Worm (Caenorhabditis elegans) whole organism, young adult: ENCODE data around the gene srb-17.
A peak's percentile ranks its signal among the peaks of the same experiment; 100 is the strongest.

Experiments
- C17E4.6 ChIP-seq: fragments of 200-800 bp; sonication (Bioruptor generic); IDR thresholded peaks from 2 replicates; pipeline ENCODE4 v1.3.6; 2022; ENCODE audit warnings: missing genetic modification reagents, missing genetic modification characterization, missing compliant biosample characterization
- D2030.7 ChIP-seq: fragments of 200-800 bp; sonication (Bioruptor generic); IDR thresholded peaks from 2 replicates; pipeline ENCODE4 v1.3.6; 2022; ENCODE audit warnings: missing genetic modification reagents, missing genetic modification characterization, missing compliant biosample characterization
- F23B12.7 ChIP-seq: sonication (generic microtip); optimal IDR thresholded peaks from 2 replicates; lab custom pipeline; 2017; ENCODE audit warnings: missing genetic modification characterization, mild to moderate bottlenecking, missing compliant biosample characterization, antibody characterized with exemption, moderate library complexity; ENCODE audit not compliant: insufficient read depth
- F55B11.4 ChIP-seq: sonication (generic microtip); optimal IDR thresholded peaks from 2 replicates; lab custom pipeline; 2016; ENCODE audit warnings: missing compliant biosample characterization, missing genetic modification characterization, borderline replicate concordance; ENCODE audit not compliant: insufficient read depth
- K11D2.4 ChIP-seq: fragments of 200-800 bp; sonication (Bioruptor generic); IDR thresholded peaks from 2 replicates; pipeline ENCODE4 v1.3.6; 2022; ENCODE audit warnings: missing genetic modification reagents, missing genetic modification characterization, missing compliant biosample characterization
- T07F8.4 ChIP-seq: sonication (generic microtip); optimal IDR thresholded peaks from 2 replicates; lab custom pipeline; 2016; ENCODE audit warnings: mild to moderate bottlenecking, missing genetic modification characterization, moderate library complexity, missing compliant biosample characterization
- Y56A3A.18 ChIP-seq: fragments of 200-800 bp; sonication (Bioruptor generic); IDR thresholded peaks from 2 replicates; pipeline ENCODE4 v1.3.6; 2022; ENCODE audit warnings: missing genetic modification reagents, missing genetic modification characterization, missing compliant biosample characterization
- Y79H2A.3 ChIP-seq: fragments of 200-800 bp; sonication (Bioruptor generic); conservative IDR thresholded peaks from 2 replicates; pipeline ENCODE4 v1.3.6; 2022; ENCODE audit warnings: missing genetic modification reagents, missing genetic modification characterization, missing compliant biosample characterization
- ZK185.1 ChIP-seq: sonication (generic microtip); optimal IDR thresholded peaks from 2 replicates; lab custom pipeline; 2016; ENCODE audit warnings: mild to moderate bottlenecking, missing genetic modification characterization, missing compliant biosample characterization; ENCODE audit not compliant: poor library complexity, severe bottlenecking
- aptf-3 ChIP-seq: fragments of 200-800 bp; sonication (Bioruptor generic); IDR thresholded peaks from 2 replicates; pipeline ENCODE4 v1.3.6; 2022; ENCODE audit warnings: missing genetic modification characterization, missing compliant biosample characterization
- attf-5 ChIP-seq: fragments of 200-800 bp; sonication (Bioruptor generic); optimal IDR thresholded peaks from 2 replicates; lab custom pipeline; 2018; ENCODE audit warnings: mild to moderate bottlenecking, missing genetic modification characterization, missing compliant biosample characterization
- ceh-40 ChIP-seq: fragments of 200-800 bp; sonication (Bioruptor generic); IDR thresholded peaks from 2 replicates; pipeline ENCODE4 v1.3.6; 2022; ENCODE audit warnings: missing genetic modification characterization, missing compliant biosample characterization
- egl-18 ChIP-seq: fragments of 200-800 bp; sonication (Bioruptor generic); IDR thresholded peaks from 2 replicates; pipeline ENCODE4 v1.3.6; 2022; ENCODE audit warnings: missing genetic modification reagents, missing genetic modification characterization, missing compliant biosample characterization
- ekl-4 ChIP-seq: fragments of 200-800 bp; sonication (Bioruptor generic); IDR thresholded peaks from 2 replicates; pipeline ENCODE4 v1.3.6; 2022; ENCODE audit warnings: missing genetic modification reagents, missing genetic modification characterization, missing compliant biosample characterization
- ets-4 ChIP-seq: fragments of 200-800 bp; sonication (Bioruptor generic); optimal IDR thresholded peaks from 2 replicates; lab custom pipeline; 2018; ENCODE audit warnings: mild to moderate bottlenecking, missing genetic modification characterization, missing compliant biosample characterization
- fkh-3 ChIP-seq: sonication (generic microtip); optimal IDR thresholded peaks from 2 replicates; lab custom pipeline; 2016; ENCODE audit warnings: mild to moderate bottlenecking, missing genetic modification characterization, missing compliant biosample characterization
- him-1 ChIP-seq: sonication (generic microtip); optimal IDR thresholded peaks from 2 replicates; lab custom pipeline; 2016; ENCODE audit warnings: missing genotype, missing genetic modification reagents, missing genetic modification characterization, missing compliant biosample characterization
- hmg-1.2 ChIP-seq: fragments of 200-800 bp; sonication (Bioruptor generic); IDR thresholded peaks from 2 replicates; pipeline ENCODE4 v1.3.6; 2022; ENCODE audit warnings: missing genetic modification reagents, missing genetic modification characterization, missing compliant biosample characterization
- lsl-1 ChIP-seq: fragments of 200-800 bp; sonication (Bioruptor generic); optimal IDR thresholded peaks from 2 replicates; lab custom pipeline; 2018; ENCODE audit warnings: mild to moderate bottlenecking, missing genetic modification characterization, moderate library complexity, missing compliant biosample characterization
- madf-8 ChIP-seq: fragments of 200-800 bp; sonication (Bioruptor generic); conservative IDR thresholded peaks from 2 replicates; pipeline ENCODE4 v1.3.6; 2022; ENCODE audit warnings: missing genetic modification reagents, missing genetic modification characterization, missing compliant biosample characterization
- mcd-1 ChIP-seq: fragments of 200-800 bp; sonication (Bioruptor generic); IDR thresholded peaks from 2 replicates; pipeline ENCODE4 v1.3.6; 2022; ENCODE audit warnings: missing genetic modification reagents, missing genetic modification characterization, missing compliant biosample characterization
- mes-4 ChIP-seq: sonication (generic microtip); optimal IDR thresholded peaks from 2 replicates; lab custom pipeline; 2016; ENCODE audit warnings: missing genotype, missing genetic modification characterization, missing compliant biosample characterization
- nfyb-1 ChIP-seq: fragments of 200-800 bp; sonication (Bioruptor generic); IDR thresholded peaks from 2 replicates; pipeline ENCODE4 v1.3.6; 2022; ENCODE audit warnings: missing genetic modification reagents, missing genetic modification characterization, missing compliant biosample characterization
- nhr-120 ChIP-seq: fragments of 200-800 bp; sonication (Bioruptor generic); IDR thresholded peaks from 2 replicates; pipeline ENCODE4 v1.3.6; 2022; ENCODE audit warnings: missing genetic modification characterization, missing compliant biosample characterization
- nhr-27 ChIP-seq: fragments of 200-800 bp; sonication (Bioruptor generic); optimal IDR thresholded peaks from 2 replicates; lab custom pipeline; 2018; ENCODE audit warnings: mild to moderate bottlenecking, missing genetic modification characterization, moderate library complexity, missing compliant biosample characterization
- nhr-80 ChIP-seq: sonication (generic microtip); optimal IDR thresholded peaks from 2 replicates; lab custom pipeline; 2016; ENCODE audit warnings: missing genetic modification characterization, missing compliant biosample characterization
- nhr-90 ChIP-seq: sonication (generic microtip); optimal IDR thresholded peaks from 2 replicates; lab custom pipeline; 2016; ENCODE audit warnings: missing genotype, mild to moderate bottlenecking, missing genetic modification characterization, missing compliant biosample characterization
- snpc-1.1 ChIP-seq: sonication (generic microtip); optimal IDR thresholded peaks from 2 replicates; lab custom pipeline; 2017; ENCODE audit warnings: missing genetic modification characterization, mild to moderate bottlenecking, missing compliant biosample characterization, antibody characterized with exemption, moderate library complexity, missing genotype, missing genetic modification reagents; ENCODE audit not compliant: insufficient read depth
- tbx-9 ChIP-seq: sonication (generic microtip); optimal IDR thresholded peaks from 2 replicates; lab custom pipeline; 2016; ENCODE audit warnings: borderline replicate concordance, missing genetic modification characterization, inconsistent platforms, missing compliant biosample characterization
- zfh-2 ChIP-seq: fragments of 200-800 bp; sonication (Bioruptor generic); conservative IDR thresholded peaks from 2 replicates; pipeline ENCODE4 v1.3.6; 2022; ENCODE audit warnings: missing genetic modification reagents, missing genetic modification characterization, missing compliant biosample characterization
- ztf-18 ChIP-seq: sonication (generic microtip); optimal IDR thresholded peaks from 2 replicates; lab custom pipeline; 2016; ENCODE audit warnings: missing genotype, mild to moderate bottlenecking, missing genetic modification characterization, missing compliant biosample characterization
- ztf-3 ChIP-seq: fragments of 200-800 bp; sonication (Bioruptor generic); optimal IDR thresholded peaks from 2 replicates; lab custom pipeline; 2018; ENCODE audit warnings: mild to moderate bottlenecking, missing genetic modification characterization, missing compliant biosample characterization
- ztf-6 ChIP-seq: fragments of 200-800 bp; sonication (Bioruptor generic); IDR thresholded peaks from 2 replicates; pipeline ENCODE4 v1.3.6; 2022; ENCODE audit warnings: missing genetic modification reagents, missing genetic modification characterization, missing compliant biosample characterization

srb-17 gene

DNA sequence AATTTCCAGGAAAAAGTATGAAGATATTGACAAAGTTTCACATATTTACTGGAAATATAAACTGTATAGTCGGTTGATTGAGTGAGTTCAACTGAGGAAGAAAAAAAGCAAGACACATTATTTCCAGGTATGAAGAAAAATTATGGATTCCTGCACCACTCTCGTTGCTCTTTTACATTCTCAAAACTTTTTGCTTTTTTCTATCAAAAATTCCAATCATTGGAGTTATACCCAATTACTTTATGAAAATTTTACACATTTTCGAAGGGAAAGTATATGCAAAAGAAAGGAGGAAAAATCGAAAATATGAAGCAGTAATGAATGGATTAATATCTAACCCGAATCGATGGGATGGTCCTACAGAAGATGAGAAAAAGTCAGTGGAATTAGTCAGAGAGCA is 14.1 kb downstream of the srb-17 start (continued):
- no peak for TF ChIP-seq mes-4 (tag; lab: Kevin White, UChicago)
- TF ChIP-seq ets-4 (GFP tag; lab: Kevin White, UChicago), result no peak

DNA sequence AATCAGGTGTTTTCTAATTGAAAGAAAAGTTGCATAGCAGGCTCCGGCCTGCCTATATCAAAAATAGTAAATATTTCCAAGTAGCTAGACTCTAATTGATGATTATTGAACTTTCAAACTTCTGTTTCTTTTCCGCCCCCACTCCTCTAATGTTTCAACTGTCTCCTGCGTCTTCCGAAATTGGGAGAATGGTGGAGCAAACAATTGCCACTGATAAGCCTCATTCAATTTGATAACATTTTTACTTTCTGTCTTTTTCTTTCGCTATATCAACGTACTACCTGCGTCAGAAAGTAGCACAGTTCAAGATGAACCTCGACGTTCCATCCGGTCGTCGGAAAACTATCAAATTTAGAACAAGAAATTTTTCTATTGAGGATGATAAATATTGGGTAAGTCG is 18.1 kb downstream of the srb-17 start, which contains the start of gene F13B12.3:
TSS of gene F13B12.3 (plus strand) at position 223 of the 400 bp plus-strand sequence.
- TF ChIP-seq ets-4 (GFP tag; lab: Kevin White, UChicago) (peak; percentile 73), nhr-120 (GFP tag; lab: Robert Waterston, UW) (no peak), nhr-80 (tag; lab: Kevin White, UChicago) (peak; percentile 96)

DNA sequence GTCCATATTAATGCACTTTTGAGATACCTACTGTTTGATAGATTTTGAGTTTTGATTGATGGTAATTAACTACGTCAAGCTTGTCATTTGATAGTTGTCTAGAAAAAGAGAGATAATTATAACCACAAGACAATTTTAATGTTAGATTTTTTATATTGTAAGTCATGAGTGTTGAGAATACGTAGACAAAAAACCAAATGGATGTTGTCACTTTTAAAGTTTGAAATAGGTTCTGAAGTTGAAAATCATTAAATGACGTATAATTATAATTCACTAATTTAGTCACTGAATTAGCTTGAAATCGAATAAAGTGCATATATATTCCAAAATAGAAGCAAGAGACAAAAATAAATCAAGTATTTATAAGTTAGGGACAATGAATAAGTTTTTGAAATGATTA is 19.9 kb downstream of the srb-17 start:
- TF ChIP-seq ztf-3, result no peak
- TF ChIP-seq lsl-1, result no peak
- TF ChIP-seq T07F8.4 (tag; lab: Kevin White, UChicago), result no peak
- TF ChIP-seq ekl-4 (GFP tag; lab: Robert Waterston, UW), result no peak
- no peak for TF ChIP-seq ztf-18 (tag; lab: Kevin White, UChicago)
- TF ChIP-seq ztf-6 (GFP tag; lab: Robert Waterston, UW), result no peak
- no peak for TF ChIP-seq zfh-2 (GFP tag; lab: Robert Waterston, UW)
- TF ChIP-seq him-1 (tag; lab: Kevin White, UChicago), result no peak
- TF ChIP-seq F23B12.7, result no peak
- no peak for TF ChIP-seq aptf-3 (GFP tag; lab: Robert Waterston, UW)
- TF ChIP-seq fkh-3 (tag; lab: Kevin White, UChicago), result no peak
- no peak for TF ChIP-seq nfyb-1 (GFP tag; lab: Robert Waterston, UW)
- no peak for TF ChIP-seq C17E4.6 (GFP tag; lab: Robert Waterston, UW)
- no peak for TF ChIP-seq attf-5 (GFP tag; lab: Kevin White, UChicago)
- no peak for TF ChIP-seq tbx-9 (tag; lab: Kevin White, UChicago)
- no peak for TF ChIP-seq nhr-27
- TF ChIP-seq K11D2.4 (GFP tag; lab: Robert Waterston, UW), result no peak
- TF ChIP-seq D2030.7, result no peak
- no peak for TF ChIP-seq hmg-1.2 (GFP tag; lab: Robert Waterston, UW)

DNA sequence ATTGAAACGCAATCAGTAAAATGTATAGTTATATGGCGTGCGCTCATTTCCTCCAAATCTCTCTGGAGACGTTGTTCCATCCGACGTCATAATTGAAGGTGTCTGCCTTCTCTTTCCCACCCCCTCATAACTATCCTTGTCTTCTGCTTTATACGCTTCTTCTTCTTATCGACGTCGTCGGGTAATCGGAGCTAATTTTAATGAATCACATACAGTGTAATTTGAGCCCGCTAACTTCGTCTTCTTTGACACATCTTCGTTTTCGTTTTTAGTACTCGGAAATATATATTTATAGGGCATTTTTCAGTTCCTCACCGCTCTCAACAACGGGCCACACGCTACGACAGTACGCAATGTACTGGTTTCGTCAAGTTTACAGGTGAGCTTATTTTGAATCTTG is 20.6 kb downstream of the srb-17 start, which contains the start of gene ins-1:
TSS of gene ins-1 (plus strand) at position 301 of the 400 bp plus-strand sequence.
- TF ChIP-seq him-1 (tag; lab: Kevin White, UChicago) (no peak), Y79H2A.3 (GFP tag; lab: Robert Waterston, UW) (no peak), egl-18 (GFP tag; lab: Robert Waterston, UW) (no peak), F55B11.4 (tag; lab: Kevin White, UChicago) (no peak), ztf-3 (no peak)

DNA sequence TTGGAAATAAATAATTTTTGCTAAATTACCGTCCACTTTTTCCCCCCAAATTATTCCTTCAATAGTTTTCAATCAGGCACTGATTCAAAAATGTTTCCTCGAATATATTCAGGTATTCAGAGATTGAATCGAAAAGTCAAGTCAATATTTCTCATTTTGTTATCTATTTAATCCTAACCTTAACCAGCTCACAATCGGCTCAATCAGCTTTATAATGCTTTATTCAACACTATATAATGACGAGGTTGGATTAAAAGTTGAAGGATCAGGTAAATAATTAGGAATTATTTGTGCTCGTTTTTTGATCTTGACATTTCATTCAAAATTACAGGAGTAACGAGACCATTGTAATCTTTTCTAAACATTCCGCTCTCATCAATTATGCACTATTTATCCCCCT is 26.5 kb downstream of the srb-17 start:
- no peak for TF ChIP-seq mes-4 (tag; lab: Kevin White, UChicago)
- no peak for TF ChIP-seq ceh-40 (GFP tag; lab: Robert Waterston, UW)
- TF ChIP-seq mcd-1 (GFP tag; lab: Robert Waterston, UW), result no peak
- no peak for TF ChIP-seq T07F8.4 (tag; lab: Kevin White, UChicago)
- no peak for TF ChIP-seq Y56A3A.18 (GFP tag; lab: Robert Waterston, UW)
- TF ChIP-seq ZK185.1 (tag; lab: Kevin White, UChicago), result no peak
- no peak for TF ChIP-seq snpc-1.1 (tag; lab: Kevin White, UChicago)
- no peak for TF ChIP-seq madf-8 (GFP tag; lab: Robert Waterston, UW)
- no peak for TF ChIP-seq zfh-2 (GFP tag; lab: Robert Waterston, UW)
- TF ChIP-seq nhr-90 (tag; lab: Kevin White, UChicago), result no peak
- TF ChIP-seq, all 124 proteins: peak for 0
